Worm (Caenorhabditis elegans) whole organism, L1 larva: ENCODE results near the gene him-14.
A peak's percentile ranks its signal among the peaks of the same experiment; 100 is the strongest.

Experiments
- C16A3.4 ChIP-seq: fragments of 150-350 bp; optimal IDR thresholded peaks from 2 replicates; lab custom pipeline; 2014; ENCODE audit warnings: missing biosample characterization, missing genetic modification characterization
- aly-2 ChIP-seq: fragments of 150-350 bp; optimal IDR thresholded peaks from 2 replicates; lab custom pipeline; 2014; ENCODE audit warnings: missing biosample characterization, missing genetic modification characterization
- ceh-63 ChIP-seq: fragments of 200-800 bp; sonication (Bioruptor generic); optimal IDR thresholded peaks from 2 replicates; lab custom pipeline; 2018; ENCODE audit warnings: mild to moderate bottlenecking, missing genetic modification characterization, missing compliant biosample characterization
- ceh-8 ChIP-seq: fragments of 200-800 bp; sonication (Bioruptor generic); optimal IDR thresholded peaks from 2 replicates; lab custom pipeline; 2018; ENCODE audit warnings: mild to moderate bottlenecking, missing genetic modification characterization, moderate library complexity, missing compliant biosample characterization
- ceh-90 ChIP-seq: sonication (generic microtip); optimal IDR thresholded peaks from 2 replicates; lab custom pipeline; 2016; ENCODE audit warnings: missing genetic modification characterization, missing compliant biosample characterization
- ces-1 ChIP-seq: fragments of 150-350 bp; optimal IDR thresholded peaks from 2 replicates; lab custom pipeline; 2014; ENCODE audit warnings: missing biosample characterization, missing genetic modification reagents, missing genetic modification characterization
- dpl-1 ChIP-seq, 3 experiments: fragments of 150-350 bp in 2 of 3; sonication (generic microtip) in 1 of 3; optimal IDR thresholded peaks; 2 replicates each; lab custom pipeline; 2014 to 2017; ENCODE audit warnings: missing biosample characterization in 3 of 3, missing genetic modification characterization in 3 of 3, missing genetic modification reagents in 3 of 3
- efl-1 ChIP-seq, 4 experiments: fragments of 150-350 bp; optimal IDR thresholded peaks in 3 of 4; peaks in 1 of 4; 1 replicate in 1 of 4; 2 replicates in 3 of 4; lab custom pipeline; 2014; ENCODE audit warnings: missing biosample characterization in 2 of 4, missing genetic modification characterization in 2 of 4, missing genetic modification reagents in 2 of 4
- efl-3 ChIP-seq: fragments of 200-800 bp; sonication (Bioruptor generic); optimal IDR thresholded peaks from 2 replicates; lab custom pipeline; 2018; ENCODE audit warnings: mild to moderate bottlenecking, missing genetic modification characterization, missing compliant biosample characterization
- egl-27 ChIP-seq, 2 experiments: fragments of 150-350 bp in 1 of 2; sonication (generic microtip); optimal IDR thresholded peaks; 3 replicates each; lab custom pipeline; 2017 to 2018; ENCODE audit warnings: missing biosample characterization in 2 of 2, missing genetic modification characterization in 2 of 2, missing genetic modification reagents in 2 of 2
- elt-2 ChIP-seq: sonication (generic microtip); optimal IDR thresholded peaks from 2 replicates; lab custom pipeline; 2016; ENCODE audit warnings: missing genetic modification characterization, mild to moderate bottlenecking, inconsistent platforms, missing compliant biosample characterization, missing genetic modification reagents
- ets-5 ChIP-seq: fragments of 200-800 bp; sonication (Bioruptor generic); IDR thresholded peaks from 2 replicates; pipeline ENCODE4 v1.3.6; 2022; ENCODE audit warnings: missing genetic modification characterization, missing compliant biosample characterization
- fkh-8 ChIP-seq: sonication (generic microtip); optimal IDR thresholded peaks from 2 replicates; lab custom pipeline; 2016; ENCODE audit warnings: mild to moderate bottlenecking, missing genetic modification characterization, missing compliant biosample characterization
- grh-1 ChIP-seq: fragments of 200-800 bp; sonication (Bioruptor generic); IDR thresholded peaks from 2 replicates; pipeline ENCODE4 v1.3.6; 2022; ENCODE audit warnings: missing genetic modification reagents, missing genetic modification characterization, missing compliant biosample characterization
- isw-1 ChIP-seq: fragments of 200-800 bp; sonication (Bioruptor generic); IDR thresholded peaks from 2 replicates; pipeline ENCODE4 v1.3.6; 2022; ENCODE audit warnings: missing genetic modification characterization, missing compliant biosample characterization
- lin-14 ChIP-seq: fragments of 200-800 bp; sonication (Bioruptor generic); optimal IDR thresholded peaks from 2 replicates; lab custom pipeline; 2018; ENCODE audit warnings: mild to moderate bottlenecking, missing genetic modification characterization, moderate library complexity, missing compliant biosample characterization
- lin-15B ChIP-seq: fragments of 150-350 bp; sonication (generic microtip); optimal IDR thresholded peaks from 3 replicates; lab custom pipeline; 2014; ENCODE audit warnings: missing biosample characterization, missing genetic modification characterization
- lin-35 ChIP-seq, 2 experiments: fragments of 150-350 bp; optimal IDR thresholded peaks; 2 replicates each; lab custom pipeline; 2014; ENCODE audit warnings: missing biosample characterization in 2 of 2, missing genetic modification characterization in 2 of 2, missing genetic modification reagents in 2 of 2
- lsy-2 ChIP-seq, 2 experiments: fragments of 150-350 bp; optimal IDR thresholded peaks; 2 replicates each; lab custom pipeline; 2014; ENCODE audit warnings: missing biosample characterization in 2 of 2, missing genetic modification characterization in 2 of 2
- mef-2 ChIP-seq: fragments of 150-350 bp; optimal IDR thresholded peaks from 2 replicates; lab custom pipeline; 2014; ENCODE audit warnings: missing biosample characterization, missing genetic modification characterization
- nhr-11 ChIP-seq: fragments of 150-350 bp; optimal IDR thresholded peaks from 2 replicates; lab custom pipeline; 2014; ENCODE audit warnings: missing biosample characterization, missing genetic modification characterization
- nhr-20 ChIP-seq: sonication (generic microtip); optimal IDR thresholded peaks from 2 replicates; lab custom pipeline; 2016; ENCODE audit warnings: mild to moderate bottlenecking, missing genetic modification characterization, missing compliant biosample characterization
- nhr-28 ChIP-seq: fragments of 150-350 bp; optimal IDR thresholded peaks from 2 replicates; lab custom pipeline; 2014; ENCODE audit warnings: missing biosample characterization, missing genetic modification characterization
- nhr-47 ChIP-seq: sonication (generic microtip); optimal IDR thresholded peaks from 2 replicates; lab custom pipeline; 2016; ENCODE audit warnings: mild to moderate bottlenecking, missing genetic modification characterization, moderate library complexity, missing compliant biosample characterization
- nhr-71 ChIP-seq: sonication (generic microtip); optimal IDR thresholded peaks from 2 replicates; lab custom pipeline; 2016; ENCODE audit warnings: mild to moderate bottlenecking, missing genetic modification characterization, moderate library complexity, missing compliant biosample characterization
- nhr-76 ChIP-seq: sonication (generic microtip); optimal IDR thresholded peaks from 2 replicates; lab custom pipeline; 2017; ENCODE audit warnings: missing biosample characterization, missing genetic modification characterization
- nhr-85 ChIP-seq: sonication (generic microtip); peaks from one replicate; lab custom pipeline; 2016; ENCODE audit warnings: missing genetic modification characterization, inconsistent platforms, missing compliant biosample characterization
- pax-3 ChIP-seq: fragments of 200-800 bp; sonication (Bioruptor generic); optimal IDR thresholded peaks from 2 replicates; lab custom pipeline; 2018; ENCODE audit warnings: mild to moderate bottlenecking, missing genetic modification characterization, moderate library complexity, missing compliant biosample characterization
- rnt-1 ChIP-seq: sonication (generic microtip); optimal IDR thresholded peaks from 2 replicates; lab custom pipeline; 2016; ENCODE audit warnings: mild to moderate bottlenecking, missing genetic modification characterization, moderate library complexity, missing compliant biosample characterization
- skn-1 ChIP-seq: fragments of 150-350 bp; optimal IDR thresholded peaks from 2 replicates; lab custom pipeline; 2014; ENCODE audit warnings: missing biosample characterization, missing genetic modification characterization
- snpc-4 ChIP-seq: fragments of 150-350 bp; optimal IDR thresholded peaks from 2 replicates; lab custom pipeline; 2014; ENCODE audit warnings: missing biosample characterization, missing genetic modification characterization
- sox-4 ChIP-seq: sonication (generic microtip); optimal IDR thresholded peaks from 2 replicates; lab custom pipeline; 2016; ENCODE audit warnings: missing genetic modification characterization, missing compliant biosample characterization
- swsn-7 ChIP-seq: sonication (generic microtip); optimal IDR thresholded peaks from 2 replicates; lab custom pipeline; 2016; ENCODE audit warnings: missing genetic modification characterization, missing compliant biosample characterization
- tlp-1 ChIP-seq: fragments of 150-350 bp; optimal IDR thresholded peaks from 2 replicates; lab custom pipeline; 2014; ENCODE audit warnings: missing biosample characterization, missing genetic modification characterization
- unc-86 ChIP-seq: sonication (generic microtip); optimal IDR thresholded peaks from 2 replicates; lab custom pipeline; 2016; ENCODE audit warnings: missing genetic modification characterization, missing compliant biosample characterization
- unc-98 ChIP-seq: fragments of 200-800 bp; sonication (Bioruptor generic); IDR thresholded peaks from 2 replicates; pipeline ENCODE4 v1.3.6; 2022; ENCODE audit warnings: missing genetic modification characterization, missing compliant biosample characterization
- vab-15 ChIP-seq: sonication (generic microtip); optimal IDR thresholded peaks from 2 replicates; lab custom pipeline; 2017; ENCODE audit warnings: missing genotype, mild to moderate bottlenecking, missing genetic modification characterization, missing compliant biosample characterization
- xbp-1 ChIP-seq: sonication (generic microtip); optimal IDR thresholded peaks from 2 replicates; lab custom pipeline; 2016; ENCODE audit warnings: missing genetic modification characterization, missing compliant biosample characterization
- ztf-11 ChIP-seq, 2 experiments: sonication (generic microtip); optimal IDR thresholded peaks; 2 replicates each; lab custom pipeline; 2016 to 2017; ENCODE audit warnings: missing genetic modification characterization in 2 of 2, missing biosample characterization in 1 of 2, missing compliant biosample characterization in 1 of 2

him-14 gene

DNA sequence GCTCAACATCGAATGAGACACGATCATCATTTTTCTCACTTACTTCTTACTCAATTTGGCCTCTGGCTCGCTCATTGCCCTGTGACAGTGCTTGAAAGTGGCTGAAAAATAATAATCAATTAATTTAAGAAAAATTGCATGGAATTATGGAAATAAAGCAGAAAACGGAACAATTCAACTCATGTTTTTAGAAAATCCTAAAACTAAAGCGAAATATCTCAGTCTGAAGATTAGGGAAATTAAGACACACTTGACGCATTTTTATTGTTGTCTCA lies 2.5 kb upstream of the him-14 start, which contains the start of gene kars-1:
TSS of gene kars-1 (minus strand) at position 101 of the 275 bp plus-strand sequence.
- no peak for TF ChIP-seq dpl-1 (GFP tag; optimal IDR thresholded peaks at IDR 0.05; lab: Kevin White, UChicago)
- TF ChIP-seq swsn-7 (tag; lab: Kevin White, UChicago), result no peak
- TF ChIP-seq nhr-11 (tag; lab: Kevin White, UChicago), result no peak
- no peak for TF ChIP-seq nhr-76 (tag; lab: Kevin White, UChicago)
- TF ChIP-seq mef-2 (tag; lab: Kevin White, UChicago), result no peak
- no peak for TF ChIP-seq ceh-8 (GFP tag; lab: Kevin White, UChicago)
- no peak for TF ChIP-seq lin-15B (tag; lab: Kevin White, UChicago)
- TF ChIP-seq ces-1, result no peak
- no peak for TF ChIP-seq ceh-90
- TF ChIP-seq xbp-1 (tag; lab: Kevin White, UChicago), result no peak
- TF ChIP-seq fkh-8 (tag; lab: Kevin White, UChicago), result no peak

DNA sequence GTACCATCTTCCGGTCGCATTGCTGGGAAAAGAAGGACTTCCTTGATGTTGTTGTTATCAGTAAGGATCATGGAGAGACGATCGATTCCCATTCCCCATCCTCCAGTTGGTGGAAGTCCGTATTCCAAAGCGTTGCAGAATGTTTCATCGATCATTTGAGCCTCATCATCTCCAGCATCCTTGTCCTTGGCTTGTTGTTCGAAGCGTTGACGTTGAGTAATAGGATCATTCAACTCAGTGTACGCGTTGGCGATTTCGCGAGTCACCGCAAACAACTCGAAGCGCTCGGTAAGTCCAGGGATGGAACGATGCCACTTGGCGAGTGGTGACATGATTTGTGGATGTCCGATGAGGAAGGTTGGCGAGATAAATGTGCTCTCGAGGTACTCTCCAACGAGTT lies 668 bp upstream of the him-14 start:
- TF ChIP-seq egl-27 (tag; optimal IDR thresholded peaks at IDR 0.05; lab: Kevin White, UChicago) (no peak), vab-15 (tag; lab: Kevin White, UChicago) (no peak), efl-1 (optimal IDR thresholded peaks at IDR 0.05; lab: Kevin White, UChicago) (no peak), efl-1 (GFP tag; optimal IDR thresholded peaks at IDR 0.05 in 1 of 2; lab: Kevin White, UChicago) (peak in 1 of 2 experiments; percentile 91)

DNA sequence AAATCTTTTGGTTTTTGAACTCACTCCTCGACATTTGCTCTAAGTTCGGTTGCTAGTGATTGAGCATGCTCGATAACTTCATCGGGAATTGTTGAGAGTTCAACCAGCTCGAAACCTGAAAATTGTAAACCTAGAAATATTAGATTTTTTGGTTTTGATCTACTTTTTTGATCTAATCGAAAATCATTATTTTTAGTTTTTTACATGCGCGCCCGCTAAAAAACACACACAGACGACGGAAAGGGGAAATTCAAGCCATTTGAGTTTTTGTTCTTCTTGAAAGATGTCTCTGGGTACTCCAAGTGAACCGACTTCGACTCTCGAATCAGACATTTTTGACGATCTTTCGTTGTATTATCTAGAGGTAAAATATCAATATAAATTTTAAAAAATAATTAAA lies 4.4 kb downstream of the him-14 start, which contains the start of gene nos-2:
TSS of gene nos-2 (plus strand) at position 228 of the 400 bp plus-strand sequence.
- TF ChIP-seq pax-3 (tag; lab: Kevin White, UChicago) (no peak), ztf-11 (tag; optimal IDR thresholded peaks at IDR 0.05; lab: Kevin White, UChicago) (no peak), lsy-2 (tag; optimal IDR thresholded peaks at IDR 0.05; lab: Kevin White, UChicago) (no peak), ceh-63 (GFP tag; lab: Kevin White, UChicago) (no peak), grh-1 (GFP tag; lab: Robert Waterston, UW) (no peak), nhr-85 (tag; lab: Kevin White, UChicago) (no peak)

DNA sequence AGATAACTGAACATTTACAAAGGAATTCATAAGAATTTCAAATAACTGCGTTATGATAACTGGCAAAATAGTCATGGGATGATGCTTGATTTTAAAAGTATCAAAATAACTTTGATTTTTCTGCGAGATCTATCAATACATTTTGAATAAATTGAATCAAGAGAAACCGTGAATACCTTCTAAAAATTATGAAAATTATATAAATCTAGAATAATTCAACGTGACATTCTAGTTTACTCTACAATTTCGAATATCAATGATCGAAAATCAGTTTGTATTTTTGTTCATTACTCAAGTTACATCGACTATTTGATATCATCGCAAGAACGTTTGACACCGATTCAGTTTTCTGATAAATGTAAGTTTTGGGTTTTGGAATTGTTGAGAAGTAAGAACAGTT lies 8.0 kb downstream of the him-14 start, which contains the start of gene acs-6:
TSS of gene acs-6 (plus strand) at position 301 of the 400 bp plus-strand sequence.
- TF ChIP-seq nhr-28 (tag; lab: Kevin White, UChicago) (no peak), isw-1 (GFP tag; lab: Robert Waterston, UW) (no peak), aly-2 (tag; lab: Kevin White, UChicago) (no peak), snpc-4 (no peak), efl-3 (GFP tag; lab: Kevin White, UChicago) (no peak), dpl-1 (GFP tag; optimal IDR thresholded peaks at IDR 0.05; lab: Kevin White, UChicago) (no peak), sox-4 (tag; lab: Kevin White, UChicago) (no peak), ces-1 (no peak), lin-14 (GFP tag; lab: Kevin White, UChicago) (no peak), C16A3.4 (tag; lab: Kevin White, UChicago) (no peak), unc-98 (GFP tag; lab: Robert Waterston, UW) (no peak), ets-5 (GFP tag; lab: Robert Waterston, UW) (no peak), nhr-47 (no peak)

DNA sequence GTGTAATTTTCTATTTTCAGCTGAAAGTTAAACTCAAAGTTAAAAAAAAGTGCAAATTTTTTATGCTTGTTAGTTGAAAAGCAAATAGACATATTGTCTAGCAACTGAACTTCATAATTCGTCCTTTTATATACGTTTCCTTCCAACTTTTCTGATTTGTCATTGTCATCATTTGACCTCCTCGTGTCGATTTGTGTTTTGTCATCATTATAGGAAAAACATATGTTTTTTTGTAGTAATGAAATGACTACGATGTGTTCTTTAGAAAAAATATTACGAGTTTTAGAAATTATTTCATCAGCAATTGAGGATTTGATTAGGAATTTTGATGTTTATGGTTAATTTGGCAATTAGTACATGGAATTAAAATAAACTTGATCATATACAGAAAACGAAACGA lies 9.0 kb downstream of the him-14 start:
- TF ChIP-seq nhr-28 (tag; lab: Kevin White, UChicago) (peak; percentile 3), unc-86 (no peak), skn-1 (peak; percentile 92)

DNA sequence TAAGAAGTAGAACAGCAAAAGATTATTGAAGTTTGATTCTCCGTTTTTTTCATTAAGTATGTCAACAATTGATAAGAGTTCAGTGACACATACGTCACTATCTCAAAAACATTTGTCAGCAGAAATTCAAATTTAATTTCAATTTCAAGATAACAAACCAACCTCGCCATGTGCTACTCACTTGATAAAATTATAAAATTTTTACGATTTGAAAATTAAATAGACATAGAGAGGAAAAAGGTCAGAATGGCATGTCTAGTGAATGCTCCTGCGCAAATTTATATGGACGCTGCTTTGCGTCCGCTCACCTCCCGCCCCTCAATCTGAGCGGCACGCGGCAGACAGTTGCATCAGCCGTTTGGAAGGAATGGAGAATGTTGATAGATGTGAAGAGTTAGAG lies 9.6 kb downstream of the him-14 start:
- TF ChIP-seq lin-35 (GFP tag; optimal IDR thresholded peaks at IDR 0.05; lab: Kevin White, UChicago) (peak in 1 of 2 experiments; percentile 13), rnt-1 (peak; percentile 57), fkh-8 (tag; lab: Kevin White, UChicago) (no peak), nhr-71 (tag; lab: Kevin White, UChicago) (peak; percentile 15), nhr-20 (tag; lab: Kevin White, UChicago) (peak; percentile 19), tlp-1 (tag; lab: Kevin White, UChicago) (no peak), lin-14 (GFP tag; lab: Kevin White, UChicago) (peak; percentile 32), elt-2 (tag; lab: Kevin White, UChicago) (peak; percentile 93)
- TF ChIP-seq, all 84 proteins: peak for 6
